Fruit fly (Drosophila melanogaster): ENCODE measurements around the gene CG15021.

The CG15021 gene

DNA sequence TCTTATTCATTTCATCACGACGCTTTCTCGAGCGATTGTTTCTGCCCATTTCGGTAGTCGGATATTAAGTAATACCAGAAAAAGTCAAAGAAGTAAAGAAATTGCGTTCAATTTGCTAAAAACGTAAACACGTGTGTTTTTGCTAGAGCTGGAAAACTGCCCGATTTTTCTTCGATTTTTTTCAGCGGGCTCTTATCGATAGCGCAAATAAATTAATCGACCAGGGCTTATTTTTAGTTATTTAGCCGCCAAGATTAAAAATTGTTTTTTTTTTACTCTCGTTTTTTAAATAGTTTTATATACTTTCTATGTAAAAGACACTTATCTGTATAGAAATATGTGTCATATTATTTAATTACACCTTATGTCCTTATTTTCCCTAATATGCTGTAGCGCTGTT, 30.6 kb upstream of the CG15021 start, which contains the start of gene CG15019 (continued):
- TF ChIP-seq inv (GFP tag; IDR thresholded peaks at IDR 0.05; ENCODE audit: partially characterized antibody) (0 out of 2 replicates have a peak, but pooled peaks have one; percentile 43), tgo (GFP tag; IDR thresholded peaks at IDR 0.05) (no peak), lbe (GFP tag; optimal IDR thresholded peaks at IDR 0.05) (no peak), emc (GFP tag; optimal IDR thresholded peaks at IDR 0.05) (no peak), Dref (GFP tag; IDR thresholded peaks at IDR 0.05) (peak; percentile 93), stc (GFP tag; IDR thresholded peaks at IDR 0.05) (no peak), Dp (GFP tag; optimal IDR thresholded peaks at IDR 0.05) (peak; percentile 90), CG17361 (GFP tag; IDR thresholded peaks at IDR 0.05) (no peak), esg (GFP tag; conservative IDR thresholded peaks at IDR 0.05) (no peak), Dek (tag; optimal IDR thresholded peaks at IDR 0.05) (no peak), CG17186 (GFP tag; optimal IDR thresholded peaks at IDR 0.05) (no peak), CG8281 (tag; optimal IDR thresholded peaks at IDR 0.05) (no peak), chn (GFP tag; optimal IDR thresholded peaks at IDR 0.05) (no peak), CG4282 (GFP tag; optimal IDR thresholded peaks at IDR 0.05) (no peak), Fer1 (GFP tag; optimal IDR thresholded peaks at IDR 0.05) (no peak), dimm (GFP tag; IDR thresholded peaks at IDR 0.05) (no peak), CG15601 (tag; optimal IDR thresholded peaks at IDR 0.05) (no peak), en (GFP tag; optimal IDR thresholded peaks at IDR 0.05) (no peak), BtbVII (GFP tag; optimal IDR thresholded peaks at IDR 0.05) (no peak), CG10274 (GFP tag; optimal IDR thresholded peaks at IDR 0.05) (no peak), CTCF (GFP tag; optimal IDR thresholded peaks at IDR 0.05) (no peak), CG12942 (GFP tag; optimal IDR thresholded peaks at IDR 0.05) (no peak), CG15696 (tag; optimal IDR thresholded peaks at IDR 0.05) (no peak), stwl (tag; optimal IDR thresholded peaks at IDR 0.05) (peak; percentile 8), CG2889 (GFP tag; IDR thresholded peaks at IDR 0.05) (no peak), trh (GFP tag; optimal IDR thresholded peaks at IDR 0.05) (no peak), CG2129 (GFP tag; IDR thresholded peaks at IDR 0.05; ENCODE audit: partially characterized antibody) (peak; percentile 55; the same call in 1 of the 2 replicates), wek (GFP tag; optimal IDR thresholded peaks at IDR 0.05) (no peak), nmo (GFP tag; optimal IDR thresholded peaks at IDR 0.05) (no peak), CG7928 (GFP tag; optimal IDR thresholded peaks at IDR 0.05) (peak; percentile 84), tio (GFP tag; optimal IDR thresholded peaks at IDR 0.05) (no peak), CG7839 (tag; optimal IDR thresholded peaks at IDR 0.05) (no peak), CG43689 (GFP tag; IDR thresholded peaks at IDR 0.05) (no peak), CG6791 (GFP tag; IDR thresholded peaks at IDR 0.05; ENCODE audit: partially characterized antibody) (peak; percentile 65), hth (optimal IDR thresholded peaks at IDR 0.05) (no peak), odd (GFP tag; optimal IDR thresholded peaks at IDR 0.05) (no peak), vnd (GFP tag; IDR thresholded peaks at IDR 0.05; ENCODE audit: partially characterized antibody) (peak; percentile 62), Hr51 (GFP tag; optimal IDR thresholded peaks at IDR 0.05) (peak in 1 of 2 experiments; percentile 3), schlank (tag; optimal IDR thresholded peaks at IDR 0.05) (no peak), CG11085 (GFP tag; IDR thresholded peaks at IDR 0.05) (no peak), ro (GFP tag; IDR thresholded peaks at IDR 0.05) (no peak), D19A (tag; optimal IDR thresholded peaks at IDR 0.05) (no peak), rib (GFP tag; IDR thresholded peaks at IDR 0.05) (no peak), zen (tag; optimal IDR thresholded peaks at IDR 0.05) (no peak), CG13296 (GFP tag; optimal IDR thresholded peaks at IDR 0.05) (no peak), Chrac-16 (GFP tag; optimal IDR thresholded peaks at IDR 0.05) (no peak), BEAF-32 (GFP tag; optimal IDR thresholded peaks at IDR 0.05) (peak; percentile 76), lov (optimal IDR thresholded peaks at IDR 0.05) (no peak), lov (GFP tag; IDR thresholded peaks at IDR 0.05) (no peak), CG12391 (tag; optimal IDR thresholded peaks at IDR 0.05) (peak; percentile 2), CG42726 (GFP tag; IDR thresholded peaks at IDR 0.05; ENCODE audit: partially characterized antibody) (no peak), Bteb2 (GFP tag; optimal IDR thresholded peaks at IDR 0.05) (no peak)
